Worm (Caenorhabditis elegans) whole organism, midembryonic: ENCODE measurements around the gene tat-6.
A peak's percentile ranks its signal among the peaks of the same experiment; 100 is the strongest.

Experiments
- T22C8.4 ChIP-seq: fragments of 200-800 bp; sonication (Bioruptor generic); IDR thresholded peaks from 2 replicates; pipeline ENCODE4 v1.3.6; 2022; ENCODE audit warnings: missing genetic modification characterization, missing compliant biosample characterization
- cog-1 ChIP-seq: sonication (generic microtip); optimal IDR thresholded peaks from 2 replicates; lab custom pipeline; 2016; ENCODE audit warnings: missing genetic modification characterization, missing compliant biosample characterization
- flt-1 ChIP-seq: fragments of 200-800 bp; sonication (Bioruptor generic); IDR thresholded peaks from 2 replicates; pipeline ENCODE4 v1.3.6; 2022; ENCODE audit warnings: missing genetic modification characterization, missing compliant biosample characterization
- klf-2 ChIP-seq: fragments of 200-800 bp; sonication (Bioruptor generic); conservative IDR thresholded peaks from 2 replicates; pipeline ENCODE4 v1.3.6; 2022; ENCODE audit warnings: missing genetic modification reagents, missing genetic modification characterization, missing compliant biosample characterization
- med-1 ChIP-seq: sonication (generic microtip); optimal IDR thresholded peaks from 2 replicates; lab custom pipeline; 2017; ENCODE audit warnings: missing genetic modification characterization, mild to moderate bottlenecking, missing compliant biosample characterization, antibody characterized with exemption, missing genetic modification reagents; ENCODE audit not compliant: insufficient read depth
- ref-1 ChIP-seq: fragments of 200-800 bp; sonication (Bioruptor generic); conservative IDR thresholded peaks from 2 replicates; pipeline ENCODE4 v1.3.6; 2022; ENCODE audit warnings: missing genetic modification reagents, missing genetic modification characterization, missing compliant biosample characterization
- tab-1 ChIP-seq: fragments of 200-800 bp; sonication (Bioruptor generic); IDR thresholded peaks from 2 replicates; pipeline ENCODE4 v1.3.6; 2022; ENCODE audit warnings: missing genetic modification characterization, missing compliant biosample characterization
- ztf-23 ChIP-seq: fragments of 200-800 bp; sonication (Bioruptor generic); IDR thresholded peaks from 2 replicates; pipeline ENCODE4 v1.3.6; 2022; ENCODE audit warnings: missing genetic modification reagents, missing genetic modification characterization, missing compliant biosample characterization
- ztf-29 ChIP-seq: fragments of 200-800 bp; sonication (Bioruptor generic); IDR thresholded peaks from 2 replicates; pipeline ENCODE4 v1.3.6; 2022; ENCODE audit warnings: missing genetic modification reagents, missing genetic modification characterization, missing compliant biosample characterization

tat-6 gene

DNA sequence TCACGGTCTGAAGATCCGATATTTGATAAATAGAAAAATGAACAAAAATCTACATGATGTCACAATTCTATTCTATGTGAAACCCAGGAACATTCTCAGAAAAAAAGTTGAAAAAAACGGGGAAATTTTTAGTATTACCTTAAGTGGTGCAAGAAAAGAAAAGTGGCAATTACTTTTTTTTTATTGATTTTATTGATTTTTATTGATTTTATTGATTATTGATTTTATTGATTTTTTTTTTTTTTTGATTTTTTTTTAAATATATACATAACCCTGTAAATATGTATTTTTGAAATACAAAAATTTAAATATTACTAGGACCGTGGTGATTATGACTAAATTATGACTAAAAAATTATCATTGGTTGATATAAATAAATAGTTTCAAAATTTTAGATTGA is 42.7 kb downstream of the tat-6 start:
- TF ChIP-seq klf-2 (GFP tag; lab: Robert Waterston, UW) (no peak), ref-1 (GFP tag; lab: Robert Waterston, UW) (no peak), T22C8.4 (GFP tag; lab: Robert Waterston, UW) (peak; percentile 57; the same call in 1 of the 2 replicates), flt-1 (GFP tag; lab: Robert Waterston, UW) (no peak), ztf-23 (GFP tag; lab: Robert Waterston, UW) (no peak), tab-1 (GFP tag; lab: Robert Waterston, UW) (no peak), ztf-29 (GFP tag; lab: Robert Waterston, UW) (no peak), med-1 (GFP tag; lab: Kevin White, UChicago) (no peak)

DNA sequence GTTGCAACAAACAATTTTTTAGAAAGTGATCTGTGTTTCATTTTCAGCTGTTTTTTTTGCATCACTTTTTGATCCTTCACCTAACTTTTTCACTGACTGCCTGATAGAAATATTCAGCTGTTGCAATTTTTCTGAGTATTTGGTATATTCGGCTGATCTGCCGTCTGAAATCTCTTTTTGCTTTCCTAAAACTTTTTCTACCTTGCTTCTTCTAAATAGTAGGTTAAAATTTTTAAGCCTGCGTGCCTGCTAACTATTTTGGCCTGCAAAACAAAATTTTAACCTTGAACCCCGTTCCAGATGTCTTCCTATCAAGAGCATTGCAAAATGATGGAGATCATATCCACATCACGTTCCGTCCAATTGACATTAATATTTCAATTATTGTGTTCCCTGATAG is 47.3 kb downstream of the tat-6 start, which contains the start of gene srab-8:
srab-8 (plus strand) TSS at position 301 of the 400 bp plus-strand sequence.
- TF ChIP-seq med-1 (GFP tag; lab: Kevin White, UChicago) (no peak), ztf-29 (GFP tag; lab: Robert Waterston, UW) (no peak), klf-2 (GFP tag; lab: Robert Waterston, UW) (no peak), cog-1 (tag; lab: Kevin White, UChicago) (no peak), flt-1 (GFP tag; lab: Robert Waterston, UW) (no peak), T22C8.4 (GFP tag; lab: Robert Waterston, UW) (no peak), ztf-23 (GFP tag; lab: Robert Waterston, UW) (no peak), ref-1 (GFP tag; lab: Robert Waterston, UW) (no peak), tab-1 (GFP tag; lab: Robert Waterston, UW) (no peak)
